Worm (Caenorhabditis elegans) whole organism, L1 larva: ENCODE measurements around the gene eat-20.

ENCODE experiments used
- lin-39 ChIP-seq: fragments of 150-350 bp; optimal IDR thresholded peaks from 2 replicates; lab custom pipeline; 2014; ENCODE audit warnings: missing biosample characterization, missing genetic modification reagents, missing genetic modification characterization
- nhr-11 ChIP-seq: fragments of 150-350 bp; optimal IDR thresholded peaks from 2 replicates; lab custom pipeline; 2014; ENCODE audit warnings: missing biosample characterization, missing genetic modification characterization
- nhr-28 ChIP-seq: fragments of 150-350 bp; optimal IDR thresholded peaks from 2 replicates; lab custom pipeline; 2014; ENCODE audit warnings: missing biosample characterization, missing genetic modification characterization
- nhr-76 ChIP-seq: sonication (generic microtip); optimal IDR thresholded peaks from 2 replicates; lab custom pipeline; 2017; ENCODE audit warnings: missing biosample characterization, missing genetic modification characterization
- sptf-1 ChIP-seq: fragments of 150-350 bp; optimal IDR thresholded peaks from 2 replicates; lab custom pipeline; 2014; ENCODE audit warnings: missing biosample characterization, missing genetic modification characterization
- unc-86 ChIP-seq: sonication (generic microtip); optimal IDR thresholded peaks from 2 replicates; lab custom pipeline; 2016; ENCODE audit warnings: missing genetic modification characterization, missing compliant biosample characterization

ce11 chrX:15552024-15552769, 42.4 kb downstream of the eat-20 start:
- TF ChIP-seq lin-39 (tag; lab: Kevin White, UChicago) (no peak), sptf-1 (tag; lab: Kevin White, UChicago) (no peak), nhr-11 (tag; lab: Kevin White, UChicago) (no peak), nhr-28 (tag; lab: Kevin White, UChicago) (no peak), nhr-76 (tag; lab: Kevin White, UChicago) (no peak), unc-86 (tag; lab: Kevin White, UChicago) (no peak)
